Fruit fly (Drosophila melanogaster): ENCODE results near the gene Obp83cd.

DNA sequence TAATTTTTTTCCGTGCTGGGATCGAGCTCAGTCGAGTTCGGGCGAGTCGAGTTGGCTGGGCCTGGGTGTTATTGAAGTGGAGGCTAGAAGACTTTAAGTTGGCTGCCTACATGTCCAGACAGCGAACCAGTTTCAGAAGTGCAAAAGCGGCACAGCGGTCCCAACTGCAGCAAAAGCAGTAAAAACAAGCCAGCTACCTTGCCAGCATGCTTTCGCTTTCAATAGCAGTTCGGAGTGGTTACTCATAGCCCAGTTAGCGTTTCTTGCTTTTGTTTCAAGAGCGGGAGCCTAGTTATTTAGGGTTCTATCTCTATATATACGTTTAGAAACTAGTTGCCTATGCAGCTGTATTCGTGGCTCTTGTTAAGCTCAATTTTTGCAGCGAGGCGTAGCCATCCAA is 5.2 kb upstream of the Obp83cd start:
- TF ChIP-seq ttk (optimal IDR thresholded peaks at IDR 0.05) (no peak), insv (optimal IDR thresholded peaks at IDR 0.05) (no peak), Myc (optimal IDR thresholded peaks at IDR 0.05) (no peak)

Measured in Kc167 (cell line).